Fruit fly (Drosophila melanogaster) whole organism, prepupa: ENCODE results near the gene Liprin-beta.

Experiments
- Blimp-1 ChIP-seq: fragments of 200-800 bp; sonication (Bioruptor generic); optimal IDR thresholded peaks from 3 replicates; lab custom pipeline; 2017; ENCODE audit warnings: missing biosample characterization, missing genetic modification characterization, mild to moderate bottlenecking, moderate library complexity, missing genetic modification reagents
- CG10631 ChIP-seq: fragments of 200-800 bp; sonication (Bioruptor generic); optimal IDR thresholded peaks from 2 replicates; lab custom pipeline; 2016; ENCODE audit warnings: missing biosample characterization, missing genetic modification characterization
- CG10669 ChIP-seq: fragments of 200-800 bp; sonication (Bioruptor generic); optimal IDR thresholded peaks from 3 replicates; lab custom pipeline; 2018; ENCODE audit warnings: missing biosample characterization, mild to moderate bottlenecking, missing genetic modification characterization, moderate library complexity
- CG11294 ChIP-seq: fragments of 200-800 bp; sonication (Bioruptor generic); IDR thresholded peaks from 2 replicates; pipeline ENCODE4 v1.3.6; 2022; ENCODE audit warnings: missing biosample characterization, missing genetic modification characterization
- CG11902 ChIP-seq: fragments of 200-800 bp; sonication (Bioruptor generic); optimal IDR thresholded peaks from 3 replicates; lab custom pipeline; 2016; ENCODE audit warnings: missing biosample characterization, missing genetic modification characterization
- CG15336 ChIP-seq: fragments of 200-800 bp; sonication (Bioruptor generic); IDR thresholded peaks from 2 replicates; pipeline ENCODE4 v1.3.6; 2022; ENCODE audit warnings: missing biosample characterization, missing genetic modification characterization
- CG1621 ChIP-seq: fragments of 200-800 bp; sonication (Bioruptor generic); optimal IDR thresholded peaks from 3 replicates; lab custom pipeline; 2018; ENCODE audit warnings: missing biosample characterization, mild to moderate bottlenecking, missing genetic modification characterization
- CG16779 ChIP-seq: fragments of 200-800 bp; sonication (Bioruptor generic); optimal IDR thresholded peaks from 3 replicates; lab custom pipeline; 2017; ENCODE audit warnings: missing biosample characterization, mild to moderate bottlenecking, missing genetic modification characterization
- CG3032 ChIP-seq: fragments of 200-800 bp; optimal IDR thresholded peaks from 2 replicates; lab custom pipeline; 2019; ENCODE audit warnings: missing biosample characterization, mild to moderate bottlenecking, missing genetic modification characterization, moderate library complexity
- CG31627 ChIP-seq: fragments of 200-800 bp; sonication (Bioruptor generic); optimal IDR thresholded peaks from 3 replicates; lab custom pipeline; 2016; ENCODE audit warnings: missing biosample characterization, missing genetic modification characterization
- CG32006 ChIP-seq: fragments of 200-800 bp; sonication (Bioruptor generic); optimal IDR thresholded peaks from 3 replicates; lab custom pipeline; 2017; ENCODE audit warnings: missing biosample characterization, mild to moderate bottlenecking, missing genetic modification characterization
- CG34406 ChIP-seq: fragments of 200-800 bp; sonication (Bioruptor generic); optimal IDR thresholded peaks from 3 replicates; lab custom pipeline; 2016; ENCODE audit warnings: missing biosample characterization, missing genetic modification characterization
- CG3919 ChIP-seq: fragments of 200-800 bp; sonication (Bioruptor generic); optimal IDR thresholded peaks from 3 replicates; lab custom pipeline; 2016; ENCODE audit warnings: missing biosample characterization, missing genetic modification characterization
- CG4318 ChIP-seq: fragments of 200-800 bp; sonication (Bioruptor generic); optimal IDR thresholded peaks from 3 replicates; lab custom pipeline; 2017; ENCODE audit warnings: missing biosample characterization, mild to moderate bottlenecking, missing genetic modification characterization
- CG6163 ChIP-seq: fragments of 200-800 bp; sonication (Bioruptor generic); IDR thresholded peaks from 3 replicates; pipeline ENCODE4 v1.3.6; 2022; ENCODE audit warnings: missing biosample characterization, missing genetic modification characterization
- CG7368 ChIP-seq: fragments of 200-800 bp; sonication (Bioruptor generic); optimal IDR thresholded peaks from 3 replicates; lab custom pipeline; 2016; ENCODE audit warnings: missing biosample characterization, missing genetic modification characterization
- CG8119 ChIP-seq: fragments of 200-800 bp; sonication (Bioruptor generic); IDR thresholded peaks from 3 replicates; pipeline ENCODE4 v1.3.6; 2022; ENCODE audit warnings: missing biosample characterization, missing genetic modification characterization
- CG8319 ChIP-seq: fragments of 200-800 bp; sonication (Bioruptor generic); optimal IDR thresholded peaks from 3 replicates; lab custom pipeline; 2016; ENCODE audit warnings: missing biosample characterization, missing genetic modification characterization
- CG8632 ChIP-seq: fragments of 200-800 bp; sonication (Bioruptor generic); optimal IDR thresholded peaks from 3 replicates; lab custom pipeline; 2016; ENCODE audit warnings: missing biosample characterization, missing genetic modification characterization
- CG9139 ChIP-seq: fragments of 200-800 bp; sonication (Bioruptor generic); optimal IDR thresholded peaks from 3 replicates; lab custom pipeline; 2017; ENCODE audit warnings: missing biosample characterization, mild to moderate bottlenecking, missing genetic modification characterization
- Eip78C ChIP-seq: fragments of 200-800 bp; sonication (Bioruptor generic); peaks from one replicate; lab custom pipeline; 2016; ENCODE audit warnings: missing biosample characterization, missing genetic modification characterization
- Eip93F ChIP-seq: fragments of 200-800 bp; sonication (Bioruptor generic); optimal IDR thresholded peaks from 2 replicates; lab custom pipeline; 2016; ENCODE audit warnings: missing biosample characterization, mild to moderate bottlenecking, missing genetic modification characterization
- Ets21C ChIP-seq: fragments of 200-800 bp; sonication (Bioruptor generic); optimal IDR thresholded peaks from 3 replicates; lab custom pipeline; 2016; ENCODE audit warnings: missing biosample characterization, missing genetic modification characterization
- Ets96B ChIP-seq: fragments of 200-800 bp; optimal IDR thresholded peaks from 2 replicates; lab custom pipeline; 2019; ENCODE audit warnings: missing biosample characterization, mild to moderate bottlenecking, missing genetic modification characterization, moderate library complexity
- Gug ChIP-seq: fragments of 200-800 bp; sonication (Bioruptor generic); IDR thresholded peaks from 2 replicates; pipeline ENCODE4 v1.3.6; 2022; ENCODE audit warnings: missing biosample characterization, missing genetic modification characterization
- Hr38 ChIP-seq: sonication (Bioruptor generic); optimal IDR thresholded peaks from 2 replicates; lab custom pipeline; 2016; ENCODE audit warnings: missing biosample characterization, missing genetic modification characterization
- Hr39 ChIP-seq: fragments of 200-800 bp; sonication (Bioruptor generic); optimal IDR thresholded peaks from 2 replicates; lab custom pipeline; 2016; ENCODE audit warnings: missing biosample characterization, missing genetic modification characterization
- Hr4 ChIP-seq: fragments of 200-800 bp; sonication (Bioruptor generic); optimal IDR thresholded peaks from 3 replicates; lab custom pipeline; 2016; ENCODE audit warnings: missing biosample characterization, missing genetic modification characterization
- Lpt ChIP-seq: fragments of 200-800 bp; sonication (Bioruptor generic); optimal IDR thresholded peaks from 3 replicates; lab custom pipeline; 2016; ENCODE audit warnings: missing biosample characterization, missing genetic modification characterization
- Met ChIP-seq: fragments of 200-800 bp; sonication (Bioruptor generic); optimal IDR thresholded peaks from 3 replicates; lab custom pipeline; 2016; ENCODE audit warnings: missing biosample characterization, missing genetic modification characterization
- OdsH ChIP-seq: fragments of 200-800 bp; sonication (Bioruptor generic); optimal IDR thresholded peaks from 3 replicates; lab custom pipeline; 2016; ENCODE audit warnings: missing biosample characterization, missing genetic modification characterization
- Smox ChIP-seq: fragments of 200-800 bp; sonication (Bioruptor generic); optimal IDR thresholded peaks from 3 replicates; lab custom pipeline; 2016; ENCODE audit warnings: missing biosample characterization, missing genetic modification characterization
- Sox102F ChIP-seq: fragments of 200-800 bp; sonication (Bioruptor generic); optimal IDR thresholded peaks from 2 replicates; lab custom pipeline; 2016; ENCODE audit warnings: missing biosample characterization, mild to moderate bottlenecking, missing genetic modification characterization
- Sox14 ChIP-seq: fragments of 200-800 bp; sonication (Bioruptor generic); optimal IDR thresholded peaks from 3 replicates; lab custom pipeline; 2016; ENCODE audit warnings: missing biosample characterization, missing genetic modification characterization
- Sox15 ChIP-seq: fragments of 200-800 bp; sonication (Bioruptor generic); optimal IDR thresholded peaks from 3 replicates; lab custom pipeline; 2016; ENCODE audit warnings: missing biosample characterization, missing genetic modification characterization
- achi ChIP-seq: fragments of 200-800 bp; sonication (Bioruptor generic); optimal IDR thresholded peaks from 3 replicates; lab custom pipeline; 2016; ENCODE audit warnings: missing biosample characterization, missing genetic modification characterization
- acj6 ChIP-seq: fragments of 200-800 bp; sonication (Bioruptor generic); optimal IDR thresholded peaks from 3 replicates; lab custom pipeline; 2016; ENCODE audit warnings: missing biosample characterization, missing genetic modification characterization
- cyc ChIP-seq: fragments of 200-800 bp; sonication (Bioruptor generic); optimal IDR thresholded peaks from 3 replicates; lab custom pipeline; 2016; ENCODE audit warnings: missing biosample characterization, missing genetic modification characterization
- dac ChIP-seq: fragments of 200-800 bp; sonication (Bioruptor generic); optimal IDR thresholded peaks from 2 replicates; lab custom pipeline; 2017; ENCODE audit warnings: missing biosample characterization, mild to moderate bottlenecking, missing genetic modification characterization
- dsx ChIP-seq: fragments of 200-800 bp; optimal IDR thresholded peaks from 3 replicates; lab custom pipeline; 2019; ENCODE audit warnings: missing biosample characterization, mild to moderate bottlenecking, missing genetic modification characterization, moderate library complexity; ENCODE audit not compliant: poor library complexity, severe bottlenecking
- esn ChIP-seq: fragments of 200-800 bp; sonication (Bioruptor generic); optimal IDR thresholded peaks from 2 replicates; lab custom pipeline; 2016; ENCODE audit warnings: missing biosample characterization, mild to moderate bottlenecking, missing genetic modification characterization, moderate library complexity
- fd85E ChIP-seq: fragments of 200-800 bp; sonication (Bioruptor generic); optimal IDR thresholded peaks from 3 replicates; lab custom pipeline; 2016; ENCODE audit warnings: missing biosample characterization, missing genetic modification characterization
- fkh ChIP-seq: fragments of 200-800 bp; sonication (Bioruptor generic); optimal IDR thresholded peaks from 3 replicates; lab custom pipeline; 2017; ENCODE audit warnings: missing biosample characterization, mild to moderate bottlenecking, missing genetic modification characterization, moderate library complexity
- lz ChIP-seq: fragments of 200-800 bp; sonication (Bioruptor generic); optimal IDR thresholded peaks from 3 replicates; lab custom pipeline; 2016; ENCODE audit warnings: missing biosample characterization, missing genetic modification characterization
- pdm3 ChIP-seq: fragments of 200-800 bp; sonication (Bioruptor generic); optimal IDR thresholded peaks from 3 replicates; lab custom pipeline; 2016; ENCODE audit warnings: missing biosample characterization, missing genetic modification characterization
- ss ChIP-seq, 2 experiments: fragments of 200-800 bp; sonication (Bioruptor generic); optimal IDR thresholded peaks; 2 replicates in 1 of 2; 3 replicates in 1 of 2; lab custom pipeline; 2017 to 2018; ENCODE audit warnings: mild to moderate bottlenecking in 2 of 2, missing biosample characterization in 2 of 2, missing genetic modification characterization in 2 of 2, moderate library complexity in 1 of 2
- topi ChIP-seq: fragments of 200-800 bp; sonication (Bioruptor generic); optimal IDR thresholded peaks from 3 replicates; lab custom pipeline; 2016; ENCODE audit warnings: missing biosample characterization, missing genetic modification characterization
- vri ChIP-seq: fragments of 200-800 bp; sonication (Bioruptor generic); optimal IDR thresholded peaks from 3 replicates; lab custom pipeline; 2016; ENCODE audit warnings: missing biosample characterization, mild to moderate bottlenecking, missing genetic modification characterization

Gene Liprin-beta

DNA sequence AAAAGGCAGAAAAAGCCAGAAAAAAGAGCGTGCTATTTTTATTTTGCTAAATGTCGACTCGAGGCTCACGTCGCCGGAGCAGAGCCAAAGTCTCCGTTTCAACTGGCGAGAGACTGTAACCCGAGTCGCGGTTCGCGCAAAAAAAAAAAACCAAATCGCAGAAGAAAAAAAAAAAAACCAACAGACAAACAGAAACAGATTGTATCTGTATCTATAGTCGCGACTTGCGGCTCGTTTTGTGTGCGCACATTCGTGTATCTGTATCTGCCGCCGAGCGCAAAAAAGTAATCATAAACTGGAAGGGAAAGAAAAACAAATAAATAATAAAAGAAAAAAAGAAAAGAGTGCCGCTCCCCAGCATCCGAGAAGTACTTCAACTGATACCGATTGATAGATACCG is 18.0 kb upstream of the Liprin-beta start (continued):
- TF ChIP-seq CG32006 (GFP tag; lab: Kevin White, UChicago) = peak; percentile 64
- TF ChIP-seq CG31627 (GFP tag; lab: Kevin White, UChicago) = no peak
- TF ChIP-seq Lpt (GFP tag; lab: Kevin White, UChicago) = peak; percentile 90
- TF ChIP-seq CG8319 (GFP tag; lab: Kevin White, UChicago) = peak; percentile 43
- TF ChIP-seq CG3032 = peak; percentile 74
- TF ChIP-seq CG4318 (GFP tag; lab: Kevin White, UChicago) = no peak
- TF ChIP-seq CG1621 (tag; lab: Kevin White, UChicago) = peak; percentile 82
- peak; percentile 73 for TF ChIP-seq Ets96B (tag; lab: Kevin White, UChicago)
- peak; percentile 56 for TF ChIP-seq Hr38 (GFP tag; lab: Kevin White, UChicago)
- TF ChIP-seq vri (GFP tag; lab: Kevin White, UChicago) = peak; percentile 67
- no peak for TF ChIP-seq Sox102F (GFP tag; lab: Kevin White, UChicago)
- peak; percentile 54 for TF ChIP-seq acj6
- TF ChIP-seq cyc (GFP tag; lab: Kevin White, UChicago) = no peak
- peak; percentile 89 for TF ChIP-seq Eip78C
- peak; percentile 88 for TF ChIP-seq CG15336 (GFP tag; lab: Robert Waterston, UW)
- peak; percentile 30; the same call in 1 of the 2 replicates for TF ChIP-seq CG11294 (GFP tag; lab: Robert Waterston, UW)
- TF ChIP-seq, all 60 proteins: peak for 44

DNA sequence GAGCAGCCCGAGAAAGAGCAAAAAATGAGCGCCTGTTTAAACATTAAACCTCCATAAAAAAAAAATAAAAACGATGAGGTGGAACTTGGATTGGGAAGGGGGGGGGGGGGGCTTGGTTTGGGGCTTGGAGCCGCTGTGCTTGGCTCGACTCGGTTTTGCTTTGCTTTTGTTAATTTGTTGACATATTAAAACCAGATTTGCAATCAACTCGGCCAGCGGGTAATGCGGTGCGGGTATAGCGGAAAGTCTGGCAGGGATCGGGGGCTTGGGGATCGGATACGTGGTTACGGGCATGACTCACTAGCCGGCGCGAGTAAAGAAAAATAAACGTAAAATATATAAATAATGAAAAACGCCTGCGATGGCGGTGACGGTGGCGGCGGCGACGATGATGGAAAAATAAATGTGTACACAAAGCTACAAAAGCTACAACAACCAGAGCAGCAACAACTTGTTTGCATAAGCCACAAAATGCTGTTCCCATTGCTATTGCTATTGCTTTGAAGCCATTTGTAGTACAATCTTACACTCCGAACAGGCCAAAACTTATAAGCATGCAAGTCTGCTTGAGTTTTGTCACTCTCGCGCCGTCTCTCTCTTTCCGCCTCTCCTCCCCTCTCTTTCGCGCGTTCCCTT is 15.2 kb upstream of the Liprin-beta start:
- TF ChIP-seq CG3919 (GFP tag; lab: Kevin White, UChicago) (peak; percentile 16), CG7368 (GFP tag; lab: Kevin White, UChicago) (no peak), lz (GFP tag; lab: Kevin White, UChicago) (no peak), Smox (GFP tag; lab: Kevin White, UChicago) (no peak), CG11294 (GFP tag; lab: Robert Waterston, UW) (no peak), CG34406 (peak; percentile 1), dac (GFP tag; lab: Kevin White, UChicago) (no peak), Met (GFP tag; lab: Kevin White, UChicago) (no peak), acj6 (no peak), Sox15 (GFP tag; lab: Kevin White, UChicago) (no peak), Eip93F (GFP tag; lab: Kevin White, UChicago) (no peak), CG31627 (GFP tag; lab: Kevin White, UChicago) (no peak), CG8119 (GFP tag; lab: Robert Waterston, UW) (peak; percentile 39; the same call in 1 of the 3 replicates), CG9139 (GFP tag; lab: Kevin White, UChicago) (peak; percentile 47), Eip78C (peak; percentile 39), CG4318 (GFP tag; lab: Kevin White, UChicago) (no peak), vri (GFP tag; lab: Kevin White, UChicago) (no peak), CG16779 (tag; lab: Kevin White, UChicago) (peak; percentile 18), Hr39 (GFP tag; lab: Kevin White, UChicago) (no peak), pdm3 (no peak), Gug (GFP tag; lab: Robert Waterston, UW) (no peak), Blimp-1 (GFP tag; lab: Kevin White, UChicago) (no peak), fkh (GFP tag; lab: Kevin White, UChicago) (peak; percentile 80), topi (GFP tag; lab: Kevin White, UChicago) (no peak), OdsH (GFP tag; lab: Kevin White, UChicago) (no peak), CG8319 (GFP tag; lab: Kevin White, UChicago) (no peak), CG11902 (GFP tag; lab: Kevin White, UChicago) (no peak), CG32006 (GFP tag; lab: Kevin White, UChicago) (peak; percentile 23), fd85E (no peak), Hr4 (GFP tag; lab: Kevin White, UChicago) (no peak), CG8632 (GFP tag; lab: Kevin White, UChicago) (no peak), esn (GFP tag; lab: Kevin White, UChicago) (no peak), dsx (peak; percentile 67), Sox14 (GFP tag; lab: Kevin White, UChicago) (peak; percentile 17), CG10669 (peak; percentile 46), CG6163 (GFP tag; lab: Robert Waterston, UW) (peak; percentile 56; the same call in 2 of the 3 replicates), ss (GFP tag; optimal IDR thresholded peaks at IDR 0.05; lab: Kevin White, UChicago) (peak; percentile 80 to 81), CG1621 (tag; lab: Kevin White, UChicago) (peak; percentile 52), Ets21C (no peak), cyc (GFP tag; lab: Kevin White, UChicago) (no peak), Lpt (GFP tag; lab: Kevin White, UChicago) (peak; percentile 36), achi (GFP tag; lab: Kevin White, UChicago) (no peak), CG10631 (GFP tag; lab: Kevin White, UChicago) (no peak)
